Fruit fly (Drosophila melanogaster): Measurements from ENCODE around the gene CG3040.
A peak's percentile ranks its signal among the peaks of the same experiment; 100 is the strongest.

The CG3040 gene

dm6 chrX:6982054-6982453 lies 8.9 kb upstream of the CG3040 start (continued):
- TF ChIP-seq dac (GFP tag; optimal IDR thresholded peaks at IDR 0.05) (no peak), CG10669 (GFP tag; optimal IDR thresholded peaks at IDR 0.05) (peak; percentile 44), pdm3 (GFP tag; optimal IDR thresholded peaks at IDR 0.05) (peak; percentile 52), CG11902 (GFP tag; optimal IDR thresholded peaks at IDR 0.05) (no peak), cyc (GFP tag; optimal IDR thresholded peaks at IDR 0.05) (peak; percentile 23), Sox102F (GFP tag; optimal IDR thresholded peaks at IDR 0.05) (no peak), Ets21C (GFP tag; optimal IDR thresholded peaks at IDR 0.05) (peak; percentile 17), CG6276 (GFP tag; optimal IDR thresholded peaks at IDR 0.05) (no peak), Sox15 (GFP tag; optimal IDR thresholded peaks at IDR 0.05) (peak; percentile 3), Eip75B (GFP tag; optimal IDR thresholded peaks at IDR 0.05) (peak; percentile 36), CG7368 (GFP tag; optimal IDR thresholded peaks at IDR 0.05) (no peak), CG10631 (GFP tag; optimal IDR thresholded peaks at IDR 0.05) (peak; percentile 38), CG16779 (tag; optimal IDR thresholded peaks at IDR 0.05) (no peak), CG1621 (tag; optimal IDR thresholded peaks at IDR 0.05) (no peak), achi (GFP tag; optimal IDR thresholded peaks at IDR 0.05) (peak; percentile 49), eg (GFP tag; IDR thresholded peaks at IDR 0.05) (no peak), Eip93F (GFP tag; optimal IDR thresholded peaks at IDR 0.05) (no peak), CG6792 (GFP tag; optimal IDR thresholded peaks at IDR 0.05) (no peak), CG6808 (GFP tag; optimal IDR thresholded peaks at IDR 0.05) (no peak), Sox14 (GFP tag; optimal IDR thresholded peaks at IDR 0.05) (peak; percentile 53), Eip78C (GFP tag) (peak; percentile 77), svp (GFP tag) (peak; percentile 77), fd85E (GFP tag; optimal IDR thresholded peaks at IDR 0.05) (no peak), topi (GFP tag; optimal IDR thresholded peaks at IDR 0.05) (peak; percentile 58), esn (GFP tag; optimal IDR thresholded peaks at IDR 0.05) (peak; percentile 64), CG15336 (GFP tag; IDR thresholded peaks at IDR 0.05) (no peak; the same call in 1 of the 2 replicates), OdsH (GFP tag; optimal IDR thresholded peaks at IDR 0.05) (peak; percentile 31)

DNA sequence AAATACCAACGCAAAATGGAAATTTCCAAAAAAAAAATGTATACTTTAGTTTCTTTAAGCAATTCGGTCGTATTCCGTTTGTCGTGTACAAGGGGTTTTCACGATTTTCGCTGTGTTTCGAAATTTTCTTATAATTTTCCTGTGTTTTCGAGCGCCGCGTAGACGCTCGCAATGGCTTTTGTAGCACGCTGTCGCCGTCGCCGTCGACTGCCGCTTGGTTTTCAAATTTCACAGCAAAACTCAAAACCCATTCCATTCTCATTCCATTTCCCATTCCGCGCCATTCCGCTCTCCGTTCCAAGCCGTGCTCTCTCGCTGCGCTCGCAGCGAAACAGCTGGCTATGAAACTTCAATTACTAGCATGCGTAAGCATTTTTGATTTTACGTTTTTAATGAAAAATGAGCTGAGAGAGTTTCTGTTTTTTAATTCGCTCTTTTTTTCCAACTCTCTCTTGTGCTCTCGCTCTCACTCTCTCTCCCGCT lies 8.3 kb upstream of the CG3040 start:
- TF ChIP-seq Hr38 (GFP tag; optimal IDR thresholded peaks at IDR 0.05) (no peak), Lpt (GFP tag; optimal IDR thresholded peaks at IDR 0.05) (no peak), CG11294 (GFP tag; IDR thresholded peaks at IDR 0.05) (no peak), dac (GFP tag; optimal IDR thresholded peaks at IDR 0.05) (peak; percentile 12), CG32006 (GFP tag; optimal IDR thresholded peaks at IDR 0.05) (peak; percentile 54), CG8319 (GFP tag; optimal IDR thresholded peaks at IDR 0.05) (no peak), Hr4 (GFP tag; optimal IDR thresholded peaks at IDR 0.05) (peak; percentile 53), Sox102F (GFP tag; optimal IDR thresholded peaks at IDR 0.05) (peak; percentile 35), CG16779 (tag; optimal IDR thresholded peaks at IDR 0.05) (peak; percentile 32), fkh (GFP tag; optimal IDR thresholded peaks at IDR 0.05) (no peak), CG10631 (GFP tag; optimal IDR thresholded peaks at IDR 0.05) (peak; percentile 33), CG4318 (GFP tag; optimal IDR thresholded peaks at IDR 0.05) (no peak), CG3032 (tag; optimal IDR thresholded peaks at IDR 0.05) (no peak), dsx (GFP tag; optimal IDR thresholded peaks at IDR 0.05; ENCODE audit: poor library complexity, severe bottlenecking) (peak; percentile 17), Eip93F (GFP tag; optimal IDR thresholded peaks at IDR 0.05) (no peak), CG3919 (GFP tag; optimal IDR thresholded peaks at IDR 0.05) (peak; percentile 17), Hr39 (GFP tag; optimal IDR thresholded peaks at IDR 0.05) (peak; percentile 26), spab (GFP tag; optimal IDR thresholded peaks at IDR 0.05) (peak; percentile 15), OdsH (GFP tag; optimal IDR thresholded peaks at IDR 0.05) (peak; percentile 41), CG8119 (GFP tag; IDR thresholded peaks at IDR 0.05) (peak; percentile 59), CG15336 (GFP tag; IDR thresholded peaks at IDR 0.05) (no peak), Ets96B (tag; optimal IDR thresholded peaks at IDR 0.05) (no peak), CG31627 (GFP tag; optimal IDR thresholded peaks at IDR 0.05) (peak; percentile 13), CG9139 (GFP tag; optimal IDR thresholded peaks at IDR 0.05) (peak; percentile 4), topi (GFP tag; optimal IDR thresholded peaks at IDR 0.05) (peak; percentile 44), CG10669 (GFP tag; optimal IDR thresholded peaks at IDR 0.05) (peak; percentile 9), Ets21C (GFP tag; optimal IDR thresholded peaks at IDR 0.05) (no peak), net (GFP tag; optimal IDR thresholded peaks at IDR 0.05) (peak; percentile 26), CG6792 (GFP tag; optimal IDR thresholded peaks at IDR 0.05) (no peak), CG34406 (GFP tag; optimal IDR thresholded peaks at IDR 0.05) (peak; percentile 10), CG7368 (GFP tag; optimal IDR thresholded peaks at IDR 0.05) (no peak), Eip75B (GFP tag; optimal IDR thresholded peaks at IDR 0.05) (peak; percentile 30), Sox15 (GFP tag; optimal IDR thresholded peaks at IDR 0.05) (no peak), CG1621 (tag; optimal IDR thresholded peaks at IDR 0.05) (no peak), vri (GFP tag; optimal IDR thresholded peaks at IDR 0.05) (no peak), esn (GFP tag; optimal IDR thresholded peaks at IDR 0.05) (peak; percentile 48), acj6 (GFP tag; optimal IDR thresholded peaks at IDR 0.05) (peak; percentile 1), cyc (GFP tag; optimal IDR thresholded peaks at IDR 0.05) (peak; percentile 9), achi (GFP tag; optimal IDR thresholded peaks at IDR 0.05) (peak; percentile 57)

Measured in whole organism, prepupa.